Worm (Caenorhabditis elegans) whole organism, L3 larva: Measurements from ENCODE around the gene gst-9.
"Not testable (repeated sequence)": the region's sequence is repeated elsewhere in the genome, so short reads cannot be mapped to it uniquely, and the experiment has no call there.

Source experiments
- R02D3.7 ChIP-seq: fragments of 150-350 bp; optimal IDR thresholded peaks from 2 replicates; lab custom pipeline; 2014; ENCODE audit warnings: missing biosample characterization, missing genetic modification characterization
- ZK546.5 ChIP-seq: sonication (generic microtip); optimal IDR thresholded peaks from 2 replicates; lab custom pipeline; 2017; ENCODE audit warnings: missing biosample characterization, missing genetic modification characterization
- aly-2 ChIP-seq: fragments of 150-350 bp; optimal IDR thresholded peaks from 2 replicates; lab custom pipeline; 2014; ENCODE audit warnings: missing biosample characterization, missing genetic modification characterization
- ama-1 ChIP-seq: fragments of 150-350 bp; optimal IDR thresholded peaks from 2 replicates; lab custom pipeline; 2018
- ceh-16 ChIP-seq: sonication (generic microtip); optimal IDR thresholded peaks from 2 replicates; lab custom pipeline; 2017; ENCODE audit warnings: missing biosample characterization, missing genetic modification characterization
- ceh-28 ChIP-seq: fragments of 150-350 bp; optimal IDR thresholded peaks from 2 replicates; lab custom pipeline; 2014; ENCODE audit warnings: missing biosample characterization, missing genetic modification reagents, missing genetic modification characterization
- ceh-82 ChIP-seq: fragments of 150-350 bp; optimal IDR thresholded peaks from 2 replicates; lab custom pipeline; 2014; ENCODE audit warnings: missing biosample characterization, missing genetic modification characterization
- daf-12 ChIP-seq: fragments of 150-350 bp; optimal IDR thresholded peaks from 2 replicates; lab custom pipeline; 2014; ENCODE audit warnings: missing biosample characterization, missing genetic modification reagents, missing genetic modification characterization
- egl-27 ChIP-seq: sonication (generic microtip); optimal IDR thresholded peaks from 4 replicates; lab custom pipeline; 2017; ENCODE audit warnings: missing biosample characterization, missing genetic modification reagents, missing genetic modification characterization
- elt-1 ChIP-seq: fragments of 150-350 bp; optimal IDR thresholded peaks from 2 replicates; lab custom pipeline; 2014; ENCODE audit warnings: missing biosample characterization, missing genetic modification characterization
- elt-2 ChIP-seq: sonication (generic microtip); optimal IDR thresholded peaks from 2 replicates; lab custom pipeline; 2016; ENCODE audit warnings: missing genetic modification reagents, mild to moderate bottlenecking, missing genetic modification characterization, missing compliant biosample characterization
- elt-3 ChIP-seq, 3 experiments: fragments of 150-350 bp in 1 of 3; sonication (generic microtip) in 2 of 3; optimal IDR thresholded peaks; 2 replicates in 2 of 3; 4 replicates in 1 of 3; lab custom pipeline; 2014 to 2017; ENCODE audit warnings: missing biosample characterization in 3 of 3, missing genetic modification characterization in 3 of 3
- eor-1 ChIP-seq, 2 experiments: fragments of 150-350 bp; optimal IDR thresholded peaks; 2 replicates each; lab custom pipeline; 2014 to 2018; ENCODE audit warnings: missing biosample characterization in 2 of 2, missing genetic modification characterization in 2 of 2
- fkh-10 ChIP-seq: sonication (generic microtip); optimal IDR thresholded peaks from 2 replicates; lab custom pipeline; 2017; ENCODE audit warnings: missing biosample characterization, missing genetic modification reagents, missing genetic modification characterization
- fkh-2 ChIP-seq: fragments of 150-350 bp; optimal IDR thresholded peaks from 2 replicates; lab custom pipeline; 2014; ENCODE audit warnings: missing biosample characterization, missing genetic modification reagents, missing genetic modification characterization
- hmg-11 ChIP-seq: sonication (generic microtip); optimal IDR thresholded peaks from 2 replicates; lab custom pipeline; 2016; ENCODE audit warnings: missing genetic modification characterization, missing compliant biosample characterization
- jun-1 ChIP-seq: fragments of 150-350 bp; optimal IDR thresholded peaks from 2 replicates; lab custom pipeline; 2014; ENCODE audit warnings: missing biosample characterization, missing genetic modification reagents, missing genetic modification characterization
- lin-15B ChIP-seq: fragments of 150-350 bp; optimal IDR thresholded peaks from 2 replicates; lab custom pipeline; 2014; ENCODE audit warnings: missing biosample characterization, missing genetic modification characterization
- mdl-1 ChIP-seq: fragments of 150-350 bp; optimal IDR thresholded peaks from 2 replicates; lab custom pipeline; 2014; ENCODE audit warnings: missing biosample characterization, missing genetic modification characterization
- mml-1 ChIP-seq: fragments of 150-350 bp; sonication (generic microtip); optimal IDR thresholded peaks from 3 replicates; lab custom pipeline; 2014; ENCODE audit warnings: missing biosample characterization, missing genetic modification characterization
- nfya-1 ChIP-seq: sonication (generic microtip); optimal IDR thresholded peaks from 2 replicates; lab custom pipeline; 2017; ENCODE audit warnings: missing genetic modification characterization, mild to moderate bottlenecking, missing compliant biosample characterization, antibody characterized with exemption, moderate library complexity; ENCODE audit not compliant: insufficient read depth
- nhr-11 ChIP-seq: fragments of 150-350 bp; optimal IDR thresholded peaks from 2 replicates; lab custom pipeline; 2014; ENCODE audit warnings: missing biosample characterization, missing genetic modification characterization
- nhr-12 ChIP-seq: fragments of 150-350 bp; optimal IDR thresholded peaks from 2 replicates; lab custom pipeline; 2014; ENCODE audit warnings: missing biosample characterization, missing genetic modification characterization
- nhr-23 ChIP-seq: fragments of 150-350 bp; optimal IDR thresholded peaks from 2 replicates; lab custom pipeline; 2014; ENCODE audit warnings: missing biosample characterization, missing genetic modification reagents, missing genetic modification characterization
- nhr-237 ChIP-seq: fragments of 150-350 bp; optimal IDR thresholded peaks from 2 replicates; lab custom pipeline; 2014; ENCODE audit warnings: missing biosample characterization, missing genetic modification characterization
- nhr-25 ChIP-seq: sonication (generic microtip); optimal IDR thresholded peaks from 2 replicates; lab custom pipeline; 2017; ENCODE audit warnings: missing biosample characterization, missing genetic modification characterization
- nhr-28 ChIP-seq: fragments of 150-350 bp; optimal IDR thresholded peaks from 2 replicates; lab custom pipeline; 2014; ENCODE audit warnings: missing biosample characterization, missing genetic modification characterization
- nhr-43 ChIP-seq: sonication (generic microtip); optimal IDR thresholded peaks from 2 replicates; lab custom pipeline; 2016; ENCODE audit warnings: mild to moderate bottlenecking, missing genetic modification characterization, missing compliant biosample characterization; ENCODE audit not compliant: poor library complexity, severe bottlenecking
- nhr-67 ChIP-seq: fragments of 150-350 bp; optimal IDR thresholded peaks from 2 replicates; lab custom pipeline; 2014; ENCODE audit warnings: missing biosample characterization, missing genetic modification characterization
- nhr-76 ChIP-seq: fragments of 150-350 bp; sonication (generic microtip); optimal IDR thresholded peaks from 5 replicates; lab custom pipeline; 2014; ENCODE audit warnings: missing biosample characterization, missing genetic modification characterization
- nhr-77 ChIP-seq: fragments of 150-350 bp; optimal IDR thresholded peaks from 2 replicates; lab custom pipeline; 2014; ENCODE audit warnings: missing biosample characterization, missing genetic modification characterization
- pha-4 ChIP-seq: fragments of 150-350 bp; optimal IDR thresholded peaks from 2 replicates; lab custom pipeline; 2014; ENCODE audit warnings: missing biosample characterization, missing genetic modification reagents, missing genetic modification characterization
- pqm-1 ChIP-seq: fragments of 150-350 bp; optimal IDR thresholded peaks from 2 replicates; lab custom pipeline; 2017; ENCODE audit warnings: missing biosample characterization, missing genetic modification characterization, inconsistent platforms
- sea-2 ChIP-seq: fragments of 150-350 bp; sonication (generic microtip); optimal IDR thresholded peaks from 4 replicates; lab custom pipeline; 2014; ENCODE audit warnings: missing biosample characterization, missing genetic modification reagents, missing genetic modification characterization
- skn-1 ChIP-seq: fragments of 150-350 bp; optimal IDR thresholded peaks from 2 replicates; lab custom pipeline; 2014; ENCODE audit warnings: missing biosample characterization, missing genetic modification characterization
- snpc-4 ChIP-seq: fragments of 150-350 bp; optimal IDR thresholded peaks from 2 replicates; lab custom pipeline; 2014; ENCODE audit warnings: missing biosample characterization, missing genetic modification characterization
- tbx-2 ChIP-seq: sonication (generic microtip); optimal IDR thresholded peaks from 2 replicates; lab custom pipeline; 2016; ENCODE audit warnings: mild to moderate bottlenecking, missing genetic modification characterization, missing compliant biosample characterization
- unc-39 ChIP-seq: sonication (generic microtip); optimal IDR thresholded peaks from 4 replicates; lab custom pipeline; 2017; ENCODE audit warnings: missing biosample characterization, missing genetic modification characterization
- unc-62 ChIP-seq: fragments of 150-350 bp; sonication (generic microtip); optimal IDR thresholded peaks from 4 replicates; lab custom pipeline; 2014; ENCODE audit warnings: missing biosample characterization, missing genetic modification reagents, missing genetic modification characterization
- ztf-11 ChIP-seq: fragments of 150-350 bp; optimal IDR thresholded peaks from 2 replicates; lab custom pipeline; 2014; ENCODE audit warnings: missing biosample characterization, missing genetic modification characterization

gst-9 gene

ce11 chrII:4892594-4892993 is 1.2 kb downstream of the gst-9 start, which contains the start of gene msp-33:
Gene msp-33, minus strand, starts transcription at chrII:4892694.
- TF ChIP-seq elt-1 (no peak), unc-39 (tag; lab: Kevin White, UChicago) (no peak), sea-2 (no peak), ceh-16 (no peak), elt-3 (tag; optimal IDR thresholded peaks at IDR 0.05; lab: Kevin White, UChicago) (no peak), tbx-2 (no peak), R02D3.7 (tag; lab: Kevin White, UChicago) (no peak), nhr-237 (tag; lab: Kevin White, UChicago) (no peak), fkh-2 (no peak), aly-2 (tag; lab: Kevin White, UChicago) (no peak), daf-12 (tag; lab: Kevin White, UChicago) (no peak), nhr-12 (tag; lab: Kevin White, UChicago) (no peak), skn-1 (tag; lab: Kevin White, UChicago) (no peak), fkh-10 (GFP tag; lab: Kevin White, UChicago) (no peak), nhr-67 (tag; lab: Kevin White, UChicago) (no peak)

DNA sequence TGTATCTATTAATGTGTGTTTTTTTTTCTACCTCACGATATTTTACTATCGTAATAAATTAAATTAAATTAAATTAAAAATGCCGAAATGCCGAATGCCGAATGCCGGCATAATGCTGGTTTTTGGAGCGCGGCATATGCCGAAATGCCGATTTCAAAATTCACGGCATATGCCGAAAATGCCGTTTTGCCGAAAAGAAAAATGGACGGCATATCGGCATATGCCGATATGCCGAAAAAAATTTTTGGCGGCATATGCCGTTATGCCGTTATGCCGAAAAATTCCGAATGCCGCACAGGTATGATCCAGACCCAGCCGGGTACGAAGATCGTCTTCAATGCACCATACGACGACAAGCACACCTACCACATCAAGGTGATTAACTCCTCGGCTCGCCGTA is 7.1 kb downstream of the gst-9 start, which contains the start of gene msp-32:
TSS of gene msp-32 (plus strand) at position 301 of the 400 bp plus-strand sequence.
- TF ChIP-seq hmg-11 (tag; lab: Kevin White, UChicago); pha-4 (tag; lab: Kevin White, UChicago); egl-27: not testable (repeated sequence)

DNA sequence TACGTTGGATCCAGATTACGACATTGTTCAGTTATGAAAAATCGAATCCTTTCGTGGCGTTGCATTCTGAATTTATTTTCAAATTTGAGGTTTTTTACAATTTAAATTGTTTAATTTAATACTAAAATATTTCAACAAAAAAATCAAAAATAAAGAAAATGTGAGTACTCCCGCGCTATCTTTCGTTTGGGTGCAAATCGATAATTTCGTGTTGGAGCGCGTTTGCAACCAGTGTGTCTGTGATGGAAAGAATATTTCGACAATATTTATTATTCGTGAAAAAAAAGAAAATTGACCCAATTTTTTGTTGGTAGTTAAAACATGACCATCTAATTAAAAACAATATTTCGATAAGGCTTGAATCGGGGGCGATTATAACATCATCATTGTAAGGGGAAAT is 10.7 kb downstream of the gst-9 start, which contains the start of gene R05F9.9:
TSS of gene R05F9.9 (minus strand) at position 66 of the 400 bp plus-strand sequence.
- TF ChIP-seq pqm-1 (tag; lab: Kevin White, UChicago): no peak
- TF ChIP-seq nfya-1 (tag; lab: Kevin White, UChicago): peak; percentile 60
- TF ChIP-seq nhr-25 (tag; lab: Kevin White, UChicago): peak; percentile 45
- TF ChIP-seq ztf-11 (tag; lab: Kevin White, UChicago): no peak
- TF ChIP-seq elt-2 (tag; lab: Kevin White, UChicago): peak; percentile 64
- peak; percentile 85 for TF ChIP-seq ama-1 (lab: Kevin White, UChicago)
- TF ChIP-seq pha-4 (tag; lab: Kevin White, UChicago): peak; percentile 69
- TF ChIP-seq ceh-28 (tag; lab: Kevin White, UChicago): peak; percentile 52
- TF ChIP-seq lin-15B (tag; lab: Kevin White, UChicago): peak; percentile 33
- no peak for TF ChIP-seq nhr-23 (tag; lab: Kevin White, UChicago)
- TF ChIP-seq, all 47 proteins: peak for 7

DNA sequence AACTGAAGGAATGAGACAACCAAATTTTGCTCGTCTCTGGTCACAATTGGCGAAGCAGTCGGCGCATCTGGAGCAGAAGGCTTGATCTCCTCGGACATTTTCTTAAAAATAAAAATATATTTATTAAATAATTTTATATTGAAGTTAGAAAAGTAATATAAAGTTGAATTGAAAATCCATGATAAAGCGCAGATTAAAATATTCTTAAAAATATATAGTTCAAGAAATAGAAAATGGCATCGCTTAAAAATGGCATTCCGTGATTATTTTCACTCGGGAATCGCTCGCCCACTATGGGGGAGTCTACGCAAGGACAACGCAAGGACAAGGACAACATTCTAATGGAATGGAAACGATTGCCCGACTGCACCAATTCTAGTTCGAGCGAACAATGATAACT is 12.3 kb downstream of the gst-9 start, which contains the start of gene sgt-1:
TSS of gene sgt-1 (minus strand) at position 101 of the 400 bp plus-strand sequence.
- not testable (repeated sequence) for TF ChIP-seq hmg-11 (tag; lab: Kevin White, UChicago); pha-4 (tag; lab: Kevin White, UChicago); tbx-2

DNA sequence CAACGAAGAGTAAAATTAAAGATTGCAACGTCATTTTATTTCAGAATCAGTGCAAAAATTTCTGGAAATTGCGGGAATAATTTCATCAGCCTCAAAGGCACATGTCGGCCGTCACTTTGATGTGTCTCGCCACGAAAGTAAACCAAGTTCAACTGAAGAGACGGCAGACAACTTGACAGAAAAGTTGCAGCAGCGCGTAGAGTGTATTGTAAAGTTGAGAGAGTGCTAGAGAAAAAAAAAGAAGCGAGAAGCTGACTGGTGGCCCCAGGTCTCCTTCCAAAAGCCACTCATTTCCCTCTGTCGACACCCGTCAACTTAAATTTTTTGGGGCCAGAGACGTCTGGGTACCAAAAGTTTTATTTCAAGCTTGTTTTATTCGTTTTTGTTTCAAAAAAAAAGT is 12.9 kb downstream of the gst-9 start:
- TF ChIP-seq snpc-4 (tag; lab: Kevin White, UChicago): peak; percentile 77
- peak; percentile 56 for TF ChIP-seq jun-1 (tag; lab: Kevin White, UChicago)
- no peak for TF ChIP-seq nhr-77 (tag; lab: Kevin White, UChicago)
- no peak for TF ChIP-seq nhr-43 (tag; lab: Kevin White, UChicago)
- TF ChIP-seq nfya-1 (tag; lab: Kevin White, UChicago): peak; percentile 96
- peak; percentile 79 for TF ChIP-seq nhr-25 (tag; lab: Kevin White, UChicago)
- no peak for TF ChIP-seq nhr-28 (tag; lab: Kevin White, UChicago)
- TF ChIP-seq ama-1 (lab: Kevin White, UChicago): no peak
- peak; percentile 36 for TF ChIP-seq ceh-28 (tag; lab: Kevin White, UChicago)
- no peak for TF ChIP-seq elt-1
- no peak for TF ChIP-seq fkh-2
- TF ChIP-seq elt-2 (tag; lab: Kevin White, UChicago): peak; percentile 68
- no peak for TF ChIP-seq nhr-67 (tag; lab: Kevin White, UChicago)
- TF ChIP-seq lin-15B (tag; lab: Kevin White, UChicago): peak; percentile 87
- TF ChIP-seq ceh-82 (tag; lab: Kevin White, UChicago): no peak
- TF ChIP-seq pha-4 (tag; lab: Kevin White, UChicago): peak; percentile 84
- no peak for TF ChIP-seq nhr-76 (tag; lab: Kevin White, UChicago)
- TF ChIP-seq nhr-23 (tag; lab: Kevin White, UChicago): peak; percentile 47
- no peak for TF ChIP-seq ztf-11 (tag; lab: Kevin White, UChicago)
- TF ChIP-seq unc-62 (GFP tag; lab: Kevin White, UChicago): peak; percentile 37
- TF ChIP-seq elt-3 (tag; optimal IDR thresholded peaks at IDR 0.05; lab: Kevin White, UChicago): no peak
- TF ChIP-seq ZK546.5 (tag; lab: Kevin White, UChicago): no peak
- TF ChIP-seq fkh-10 (GFP tag; lab: Kevin White, UChicago): peak; percentile 46
- TF ChIP-seq hmg-11 (tag; lab: Kevin White, UChicago): peak; percentile 83
- peak; percentile 50 for TF ChIP-seq pqm-1 (tag; lab: Kevin White, UChicago)
- TF ChIP-seq nhr-237 (tag; lab: Kevin White, UChicago): no peak
- TF ChIP-seq mdl-1 (tag; lab: Kevin White, UChicago): no peak
- no peak for TF ChIP-seq R02D3.7 (tag; lab: Kevin White, UChicago)
- no peak for TF ChIP-seq unc-39 (tag; lab: Kevin White, UChicago)
- no peak for TF ChIP-seq sea-2
- TF ChIP-seq aly-2 (tag; lab: Kevin White, UChicago): no peak
- no peak for TF ChIP-seq mml-1 (tag; lab: Kevin White, UChicago)
- no peak for TF ChIP-seq daf-12 (tag; lab: Kevin White, UChicago)
- no peak for TF ChIP-seq tbx-2
- no peak for TF ChIP-seq ceh-16
- no peak for TF ChIP-seq eor-1 (tag; optimal IDR thresholded peaks at IDR 0.05; lab: Kevin White, UChicago)
- TF ChIP-seq nhr-12 (tag; lab: Kevin White, UChicago): no peak
- TF ChIP-seq nhr-11 (tag; lab: Kevin White, UChicago): no peak
